Fruit fly (Drosophila melanogaster) whole organism, prepupa: ENCODE data around the gene CG13097.

Experiments used
- CG10669 ChIP-seq: fragments of 200-800 bp; sonication (Bioruptor generic); optimal IDR thresholded peaks from 3 replicates; lab custom pipeline; 2018; ENCODE audit warnings: missing biosample characterization, mild to moderate bottlenecking, missing genetic modification characterization, moderate library complexity
- CG11762 ChIP-seq: fragments of 200-800 bp; sonication (Bioruptor generic); optimal IDR thresholded peaks from 3 replicates; lab custom pipeline; 2016; ENCODE audit warnings: missing biosample characterization, missing genetic modification characterization; ENCODE audit not compliant: insufficient read depth
- CG11902 ChIP-seq: fragments of 200-800 bp; sonication (Bioruptor generic); optimal IDR thresholded peaks from 3 replicates; lab custom pipeline; 2016; ENCODE audit warnings: missing biosample characterization, missing genetic modification characterization
- CG15336 ChIP-seq: fragments of 200-800 bp; sonication (Bioruptor generic); IDR thresholded peaks from 2 replicates; pipeline ENCODE4 v1.3.6; 2022; ENCODE audit warnings: missing biosample characterization, missing genetic modification characterization
- CG16779 ChIP-seq: fragments of 200-800 bp; sonication (Bioruptor generic); optimal IDR thresholded peaks from 3 replicates; lab custom pipeline; 2017; ENCODE audit warnings: missing biosample characterization, mild to moderate bottlenecking, missing genetic modification characterization
- CG3032 ChIP-seq: fragments of 200-800 bp; optimal IDR thresholded peaks from 2 replicates; lab custom pipeline; 2019; ENCODE audit warnings: missing biosample characterization, mild to moderate bottlenecking, missing genetic modification characterization, moderate library complexity
- CG32006 ChIP-seq: fragments of 200-800 bp; sonication (Bioruptor generic); optimal IDR thresholded peaks from 3 replicates; lab custom pipeline; 2017; ENCODE audit warnings: missing biosample characterization, mild to moderate bottlenecking, missing genetic modification characterization
- CG34406 ChIP-seq: fragments of 200-800 bp; sonication (Bioruptor generic); optimal IDR thresholded peaks from 3 replicates; lab custom pipeline; 2016; ENCODE audit warnings: missing biosample characterization, missing genetic modification characterization
- CG3919 ChIP-seq: fragments of 200-800 bp; sonication (Bioruptor generic); optimal IDR thresholded peaks from 3 replicates; lab custom pipeline; 2016; ENCODE audit warnings: missing biosample characterization, missing genetic modification characterization
- CG6163 ChIP-seq: fragments of 200-800 bp; sonication (Bioruptor generic); IDR thresholded peaks from 3 replicates; pipeline ENCODE4 v1.3.6; 2022; ENCODE audit warnings: missing biosample characterization, missing genetic modification characterization
- CG6276 ChIP-seq: fragments of 200-800 bp; sonication (Bioruptor generic); optimal IDR thresholded peaks from 2 replicates; lab custom pipeline; 2017; ENCODE audit warnings: missing biosample characterization, mild to moderate bottlenecking, missing genetic modification characterization
- CG6808 ChIP-seq: fragments of 200-800 bp; sonication (Bioruptor generic); optimal IDR thresholded peaks from 3 replicates; lab custom pipeline; 2017; ENCODE audit warnings: missing biosample characterization, missing genetic modification characterization, mild to moderate bottlenecking, moderate library complexity, missing genetic modification reagents
- CG6854 ChIP-seq: fragments of 200-800 bp; sonication (Bioruptor generic); optimal IDR thresholded peaks from 2 replicates; lab custom pipeline; 2017; ENCODE audit warnings: missing biosample characterization, mild to moderate bottlenecking, missing genetic modification characterization
- CG7368 ChIP-seq: fragments of 200-800 bp; sonication (Bioruptor generic); optimal IDR thresholded peaks from 3 replicates; lab custom pipeline; 2016; ENCODE audit warnings: missing biosample characterization, missing genetic modification characterization
- CG8119 ChIP-seq: fragments of 200-800 bp; sonication (Bioruptor generic); IDR thresholded peaks from 3 replicates; pipeline ENCODE4 v1.3.6; 2022; ENCODE audit warnings: missing biosample characterization, missing genetic modification characterization
- CG8632 ChIP-seq: fragments of 200-800 bp; sonication (Bioruptor generic); optimal IDR thresholded peaks from 3 replicates; lab custom pipeline; 2016; ENCODE audit warnings: missing biosample characterization, missing genetic modification characterization
- CG9139 ChIP-seq: fragments of 200-800 bp; sonication (Bioruptor generic); optimal IDR thresholded peaks from 3 replicates; lab custom pipeline; 2017; ENCODE audit warnings: missing biosample characterization, mild to moderate bottlenecking, missing genetic modification characterization
- Eip75B ChIP-seq: fragments of 200-800 bp; sonication (Bioruptor generic); optimal IDR thresholded peaks from 3 replicates; lab custom pipeline; 2016; ENCODE audit warnings: missing biosample characterization, missing genetic modification characterization
- Eip78C ChIP-seq: fragments of 200-800 bp; sonication (Bioruptor generic); peaks from one replicate; lab custom pipeline; 2016; ENCODE audit warnings: missing biosample characterization, missing genetic modification characterization
- Eip93F ChIP-seq: fragments of 200-800 bp; sonication (Bioruptor generic); optimal IDR thresholded peaks from 2 replicates; lab custom pipeline; 2016; ENCODE audit warnings: missing biosample characterization, mild to moderate bottlenecking, missing genetic modification characterization
- Ets21C ChIP-seq: fragments of 200-800 bp; sonication (Bioruptor generic); optimal IDR thresholded peaks from 3 replicates; lab custom pipeline; 2016; ENCODE audit warnings: missing biosample characterization, missing genetic modification characterization
- Ets96B ChIP-seq: fragments of 200-800 bp; optimal IDR thresholded peaks from 2 replicates; lab custom pipeline; 2019; ENCODE audit warnings: missing biosample characterization, mild to moderate bottlenecking, missing genetic modification characterization, moderate library complexity
- Hr38 ChIP-seq: sonication (Bioruptor generic); optimal IDR thresholded peaks from 2 replicates; lab custom pipeline; 2016; ENCODE audit warnings: missing biosample characterization, missing genetic modification characterization
- Hr39 ChIP-seq: fragments of 200-800 bp; sonication (Bioruptor generic); optimal IDR thresholded peaks from 2 replicates; lab custom pipeline; 2016; ENCODE audit warnings: missing biosample characterization, missing genetic modification characterization
- Hr4 ChIP-seq: fragments of 200-800 bp; sonication (Bioruptor generic); optimal IDR thresholded peaks from 3 replicates; lab custom pipeline; 2016; ENCODE audit warnings: missing biosample characterization, missing genetic modification characterization
- Lpt ChIP-seq: fragments of 200-800 bp; sonication (Bioruptor generic); optimal IDR thresholded peaks from 3 replicates; lab custom pipeline; 2016; ENCODE audit warnings: missing biosample characterization, missing genetic modification characterization
- Met ChIP-seq: fragments of 200-800 bp; sonication (Bioruptor generic); optimal IDR thresholded peaks from 3 replicates; lab custom pipeline; 2016; ENCODE audit warnings: missing biosample characterization, missing genetic modification characterization
- OdsH ChIP-seq: fragments of 200-800 bp; sonication (Bioruptor generic); optimal IDR thresholded peaks from 3 replicates; lab custom pipeline; 2016; ENCODE audit warnings: missing biosample characterization, missing genetic modification characterization
- Sox102F ChIP-seq: fragments of 200-800 bp; sonication (Bioruptor generic); optimal IDR thresholded peaks from 2 replicates; lab custom pipeline; 2016; ENCODE audit warnings: missing biosample characterization, mild to moderate bottlenecking, missing genetic modification characterization
- acj6 ChIP-seq: fragments of 200-800 bp; sonication (Bioruptor generic); optimal IDR thresholded peaks from 3 replicates; lab custom pipeline; 2016; ENCODE audit warnings: missing biosample characterization, missing genetic modification characterization
- cyc ChIP-seq: fragments of 200-800 bp; sonication (Bioruptor generic); optimal IDR thresholded peaks from 3 replicates; lab custom pipeline; 2016; ENCODE audit warnings: missing biosample characterization, missing genetic modification characterization
- dsx ChIP-seq: fragments of 200-800 bp; optimal IDR thresholded peaks from 3 replicates; lab custom pipeline; 2019; ENCODE audit warnings: missing biosample characterization, mild to moderate bottlenecking, missing genetic modification characterization, moderate library complexity; ENCODE audit not compliant: poor library complexity, severe bottlenecking
- eg ChIP-seq: fragments of 200-800 bp; sonication (Bioruptor generic); IDR thresholded peaks from 3 replicates; pipeline ENCODE4 v1.3.6; 2022; ENCODE audit warnings: missing biosample characterization, missing genetic modification characterization
- esn ChIP-seq: fragments of 200-800 bp; sonication (Bioruptor generic); optimal IDR thresholded peaks from 2 replicates; lab custom pipeline; 2016; ENCODE audit warnings: missing biosample characterization, mild to moderate bottlenecking, missing genetic modification characterization, moderate library complexity
- fkh ChIP-seq: fragments of 200-800 bp; sonication (Bioruptor generic); optimal IDR thresholded peaks from 3 replicates; lab custom pipeline; 2017; ENCODE audit warnings: missing biosample characterization, mild to moderate bottlenecking, missing genetic modification characterization, moderate library complexity
- lz ChIP-seq: fragments of 200-800 bp; sonication (Bioruptor generic); optimal IDR thresholded peaks from 3 replicates; lab custom pipeline; 2016; ENCODE audit warnings: missing biosample characterization, missing genetic modification characterization
- net ChIP-seq: fragments of 200-800 bp; sonication (Bioruptor generic); optimal IDR thresholded peaks from 3 replicates; lab custom pipeline; 2016; ENCODE audit warnings: missing biosample characterization, missing genetic modification characterization
- pdm3 ChIP-seq: fragments of 200-800 bp; sonication (Bioruptor generic); optimal IDR thresholded peaks from 3 replicates; lab custom pipeline; 2016; ENCODE audit warnings: missing biosample characterization, missing genetic modification characterization
- salr ChIP-seq, 2 experiments: fragments of 200-800 bp; sonication (Bioruptor generic); optimal IDR thresholded peaks; 3 replicates each; lab custom pipeline; 2016 to 2018; ENCODE audit warnings: missing biosample characterization in 2 of 2, missing genetic modification characterization in 2 of 2, mild to moderate bottlenecking in 1 of 2
- spab ChIP-seq: fragments of 200-800 bp; sonication (Bioruptor generic); optimal IDR thresholded peaks from 2 replicates; lab custom pipeline; 2017; ENCODE audit warnings: missing biosample characterization, mild to moderate bottlenecking, missing genetic modification characterization, missing genetic modification reagents
- ss ChIP-seq, 2 experiments: fragments of 200-800 bp; sonication (Bioruptor generic); optimal IDR thresholded peaks; 2 replicates in 1 of 2; 3 replicates in 1 of 2; lab custom pipeline; 2017 to 2018; ENCODE audit warnings: mild to moderate bottlenecking in 2 of 2, missing biosample characterization in 2 of 2, missing genetic modification characterization in 2 of 2, moderate library complexity in 1 of 2
- topi ChIP-seq: fragments of 200-800 bp; sonication (Bioruptor generic); optimal IDR thresholded peaks from 3 replicates; lab custom pipeline; 2016; ENCODE audit warnings: missing biosample characterization, missing genetic modification characterization
- vri ChIP-seq: fragments of 200-800 bp; sonication (Bioruptor generic); optimal IDR thresholded peaks from 3 replicates; lab custom pipeline; 2016; ENCODE audit warnings: missing biosample characterization, mild to moderate bottlenecking, missing genetic modification characterization

The CG13097 gene

dm6 chr2L:8543102-8543501 is 28.4 kb upstream of the CG13097 start:
- TF ChIP-seq Eip75B (GFP tag; lab: Kevin White, UChicago) (no peak), CG6808 (GFP tag; lab: Kevin White, UChicago) (peak; percentile 7), Hr4 (GFP tag; lab: Kevin White, UChicago) (no peak), eg (no peak; the same call in 2 of the 3 replicates), ss (GFP tag; optimal IDR thresholded peaks at IDR 0.05; lab: Kevin White, UChicago) (peak in 1 of 2 experiments; percentile 10), CG6163 (GFP tag; lab: Robert Waterston, UW) (peak; percentile 43; the same call in 1 of the 3 replicates), CG6854 (peak; percentile 35), esn (peak; percentile 13), Sox102F (GFP tag; lab: Kevin White, UChicago) (peak; percentile 39), Eip78C (GFP tag; lab: Kevin White, UChicago) (peak; percentile 50), net (GFP tag; lab: Kevin White, UChicago) (peak; percentile 23), fkh (GFP tag; lab: Kevin White, UChicago) (peak; percentile 23), CG8119 (GFP tag; lab: Robert Waterston, UW) (peak; percentile 17; the same call in 1 of the 3 replicates), Met (no peak), CG15336 (GFP tag; lab: Robert Waterston, UW) (peak; percentile 46; the same call in 1 of the 2 replicates)
- TF ChIP-seq, all 60 proteins: peak for 11

DNA sequence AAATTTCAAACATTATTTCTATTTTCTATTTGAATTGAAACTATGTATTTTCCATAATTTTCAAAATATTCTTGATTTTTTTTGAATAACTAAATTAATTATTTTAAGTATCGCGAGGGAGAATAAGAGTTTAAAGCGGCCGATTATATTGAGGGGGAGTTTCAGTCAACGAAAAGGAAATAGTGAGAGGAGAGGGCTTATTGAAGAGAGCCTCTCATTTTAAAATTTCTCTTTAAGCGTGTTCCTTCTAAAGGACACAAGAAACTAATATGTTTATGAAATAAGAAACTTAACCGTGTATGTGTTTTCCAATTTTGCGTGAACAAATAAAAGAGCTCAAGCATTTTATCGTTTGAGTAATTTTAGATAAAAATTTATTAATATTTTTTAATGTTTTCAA is 28.0 kb upstream of the CG13097 start:
- TF ChIP-seq CG32006 (GFP tag; lab: Kevin White, UChicago): no peak
- TF ChIP-seq CG10669 (GFP tag; lab: Kevin White, UChicago): no peak
- TF ChIP-seq Hr38 (GFP tag; lab: Kevin White, UChicago): no peak
- no peak for TF ChIP-seq CG7368 (GFP tag; lab: Kevin White, UChicago)
- no peak for TF ChIP-seq Eip93F (GFP tag; lab: Kevin White, UChicago)
- no peak for TF ChIP-seq CG8632 (GFP tag; lab: Kevin White, UChicago)
- TF ChIP-seq Hr39 (GFP tag; lab: Kevin White, UChicago): no peak
- TF ChIP-seq CG9139: no peak
- no peak for TF ChIP-seq spab (GFP tag; lab: Kevin White, UChicago)
- TF ChIP-seq CG3032: no peak
- no peak for TF ChIP-seq CG34406 (GFP tag; lab: Kevin White, UChicago)
- TF ChIP-seq dsx (GFP tag; lab: Kevin White, UChicago): no peak
- TF ChIP-seq vri (GFP tag; lab: Kevin White, UChicago): no peak

DNA sequence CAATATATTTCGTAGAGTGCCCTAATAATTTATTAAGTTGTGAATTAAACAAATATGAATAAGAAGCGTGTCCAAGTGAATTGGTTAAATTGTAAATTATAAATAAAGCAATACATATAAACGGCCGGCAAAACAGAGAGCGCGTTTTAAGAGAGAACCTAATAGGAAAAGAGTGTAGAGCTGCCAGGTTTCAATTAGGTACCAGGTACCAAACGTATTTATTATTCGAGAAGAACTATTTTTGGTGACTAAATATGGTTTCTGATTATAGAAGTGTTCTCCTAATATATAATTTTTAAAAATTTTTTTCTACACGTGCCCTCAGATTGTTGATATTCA is 27.5 kb upstream of the CG13097 start:
- TF ChIP-seq Ets96B (tag; lab: Kevin White, UChicago) (no peak), Eip75B (GFP tag; lab: Kevin White, UChicago) (no peak), Sox102F (GFP tag; lab: Kevin White, UChicago) (no peak), CG6276 (no peak)

DNA sequence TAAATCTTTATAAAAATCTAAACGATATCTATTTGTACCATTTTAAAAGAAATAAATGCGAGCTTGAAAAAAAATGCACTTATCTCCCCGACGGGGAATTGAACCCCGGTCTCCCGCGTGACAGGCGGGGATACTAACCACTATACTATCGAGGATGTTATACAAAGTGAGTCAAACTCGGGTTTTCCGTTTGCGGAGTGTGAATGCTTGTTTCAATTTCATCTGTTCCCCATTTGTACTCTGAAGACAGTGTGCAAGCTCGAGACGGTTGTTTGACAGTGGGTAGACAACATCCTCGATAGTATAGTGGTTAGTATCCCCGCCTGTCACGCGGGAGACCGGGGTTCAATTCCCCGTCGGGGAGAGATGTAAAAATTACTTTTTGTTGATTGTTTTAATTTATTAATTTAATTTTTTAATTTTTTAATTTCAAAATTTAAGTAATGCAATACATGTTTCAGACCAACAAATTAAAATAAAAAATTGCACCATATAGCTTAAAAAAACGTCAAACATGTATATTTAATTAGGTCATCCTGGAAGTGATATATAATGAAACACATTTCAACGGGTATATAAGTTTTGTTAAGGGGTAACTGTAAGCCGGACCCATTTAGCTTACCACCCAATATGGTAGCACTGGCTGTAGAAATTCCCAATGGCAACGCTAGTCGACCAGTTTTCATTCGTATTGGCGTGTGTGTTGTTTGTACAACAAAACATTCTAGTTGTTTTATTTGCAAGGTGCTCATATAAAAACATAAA is 27.0 kb upstream of the CG13097 start, which contains the start of gene Sema1a:
Gene Sema1a (plus strand): TSS at position 679 of the 765 bp plus-strand sequence.
- TF ChIP-seq CG34406 (GFP tag; lab: Kevin White, UChicago): peak; percentile 60
- TF ChIP-seq CG10669 (GFP tag; lab: Kevin White, UChicago): no peak
- peak; percentile 29 for TF ChIP-seq acj6 (GFP tag; lab: Kevin White, UChicago)
- TF ChIP-seq CG11902: peak; percentile 32
- peak; percentile 63 for TF ChIP-seq net (GFP tag; lab: Kevin White, UChicago)
- peak in 1 of 2 experiments; percentile 12 for TF ChIP-seq salr (GFP tag; optimal IDR thresholded peaks at IDR 0.05; lab: Kevin White, UChicago)
- TF ChIP-seq Lpt: peak; percentile 55
- peak; percentile 30 for TF ChIP-seq Met
- peak; percentile 72 for TF ChIP-seq CG6163 (GFP tag; lab: Robert Waterston, UW)
- peak; percentile 75 for TF ChIP-seq Sox102F (GFP tag; lab: Kevin White, UChicago)
- TF ChIP-seq OdsH (GFP tag; lab: Kevin White, UChicago): peak; percentile 35
- peak; percentile 38 for TF ChIP-seq topi
- TF ChIP-seq pdm3 (GFP tag; lab: Kevin White, UChicago): peak; percentile 39
- no peak for TF ChIP-seq CG11762 (GFP tag; lab: Kevin White, UChicago)
- no peak for TF ChIP-seq CG9139
- peak; percentile 58 for TF ChIP-seq esn
- peak; percentile 76 for TF ChIP-seq CG3919 (GFP tag; lab: Kevin White, UChicago)
- TF ChIP-seq CG3032: peak; percentile 21
- peak; percentile 74 for TF ChIP-seq CG16779
- peak; percentile 36 for TF ChIP-seq cyc (GFP tag; lab: Kevin White, UChicago)
- peak; percentile 32 for TF ChIP-seq Ets21C (GFP tag; lab: Kevin White, UChicago)
- TF ChIP-seq Hr4 (GFP tag; lab: Kevin White, UChicago): peak; percentile 90
- TF ChIP-seq lz (GFP tag; lab: Kevin White, UChicago): peak; percentile 42
